Worm (Caenorhabditis elegans) whole organism, young adult: Measurements from ENCODE around the gene gipc-2.

Experiments used
- B0336.3 ChIP-seq: fragments of 200-800 bp; sonication (Bioruptor generic); IDR thresholded peaks from 2 replicates; pipeline ENCODE4 v1.3.6; 2022; ENCODE audit warnings: missing genetic modification characterization, missing compliant biosample characterization
- C17E4.6 ChIP-seq: fragments of 200-800 bp; sonication (Bioruptor generic); IDR thresholded peaks from 2 replicates; pipeline ENCODE4 v1.3.6; 2022; ENCODE audit warnings: missing genetic modification reagents, missing genetic modification characterization, missing compliant biosample characterization
- F33H1.4 ChIP-seq: fragments of 200-800 bp; sonication (Bioruptor generic); IDR thresholded peaks from 2 replicates; pipeline ENCODE4 v1.3.6; 2022; ENCODE audit warnings: missing genetic modification reagents, missing genetic modification characterization, missing compliant biosample characterization
- F39B2.1 ChIP-seq: fragments of 200-800 bp; sonication (Bioruptor generic); IDR thresholded peaks from 2 replicates; pipeline ENCODE4 v1.3.6; 2022; ENCODE audit warnings: missing genetic modification reagents, missing genetic modification characterization, missing compliant biosample characterization
- F49E8.2 ChIP-seq: sonication (generic microtip); optimal IDR thresholded peaks from 3 replicates; lab custom pipeline; 2017; ENCODE audit warnings: missing genetic modification characterization, mild to moderate bottlenecking, missing compliant biosample characterization, antibody characterized with exemption, moderate library complexity; ENCODE audit not compliant: insufficient read depth
- F52B5.7 ChIP-seq: sonication (generic microtip); optimal IDR thresholded peaks from 2 replicates; lab custom pipeline; 2016; ENCODE audit warnings: mild to moderate bottlenecking, missing genetic modification characterization, missing compliant biosample characterization
- F57C9.4 ChIP-seq: sonication (generic microtip); optimal IDR thresholded peaks from 2 replicates; lab custom pipeline; 2017; ENCODE audit warnings: mild to moderate bottlenecking, missing genetic modification characterization, missing compliant biosample characterization
- K11D2.4 ChIP-seq: fragments of 200-800 bp; sonication (Bioruptor generic); IDR thresholded peaks from 2 replicates; pipeline ENCODE4 v1.3.6; 2022; ENCODE audit warnings: missing genetic modification reagents, missing genetic modification characterization, missing compliant biosample characterization
- K12H6.12 ChIP-seq: fragments of 200-800 bp; sonication (Bioruptor generic); optimal IDR thresholded peaks from 2 replicates; lab custom pipeline; 2018; ENCODE audit warnings: mild to moderate bottlenecking, missing genetic modification characterization, missing compliant biosample characterization
- Y53G8AR.9 ChIP-seq: fragments of 200-800 bp; sonication (Bioruptor generic); conservative IDR thresholded peaks from 2 replicates; pipeline ENCODE4 v1.3.6; 2022; ENCODE audit warnings: missing genetic modification reagents, missing genetic modification characterization, missing compliant biosample characterization
- Y95B8A.8 ChIP-seq: fragments of 200-800 bp; sonication (Bioruptor generic); IDR thresholded peaks from 2 replicates; pipeline ENCODE4 v1.3.6; 2022; ENCODE audit warnings: missing genetic modification reagents, missing genetic modification characterization, missing compliant biosample characterization
- ZK185.1 ChIP-seq: sonication (generic microtip); optimal IDR thresholded peaks from 2 replicates; lab custom pipeline; 2016; ENCODE audit warnings: mild to moderate bottlenecking, missing genetic modification characterization, missing compliant biosample characterization; ENCODE audit not compliant: poor library complexity, severe bottlenecking
- akir-1 ChIP-seq: fragments of 200-800 bp; sonication (Bioruptor generic); optimal IDR thresholded peaks from 2 replicates; lab custom pipeline; 2018; ENCODE audit warnings: mild to moderate bottlenecking, missing genetic modification characterization, moderate library complexity, missing compliant biosample characterization
- aptf-3 ChIP-seq: fragments of 200-800 bp; sonication (Bioruptor generic); IDR thresholded peaks from 2 replicates; pipeline ENCODE4 v1.3.6; 2022; ENCODE audit warnings: missing genetic modification characterization, missing compliant biosample characterization
- attf-5 ChIP-seq: fragments of 200-800 bp; sonication (Bioruptor generic); optimal IDR thresholded peaks from 2 replicates; lab custom pipeline; 2018; ENCODE audit warnings: mild to moderate bottlenecking, missing genetic modification characterization, missing compliant biosample characterization
- attf-6 ChIP-seq: fragments of 200-800 bp; sonication (Bioruptor generic); IDR thresholded peaks from 2 replicates; pipeline ENCODE4 v1.3.6; 2022; ENCODE audit warnings: missing genetic modification reagents, missing genetic modification characterization, missing compliant biosample characterization
- bed-2 ChIP-seq: fragments of 200-800 bp; sonication (Bioruptor generic); IDR thresholded peaks from 2 replicates; pipeline ENCODE4 v1.3.6; 2022; ENCODE audit warnings: missing genetic modification reagents, missing genetic modification characterization, missing compliant biosample characterization
- ccch-3 ChIP-seq: fragments of 200-800 bp; sonication (Bioruptor generic); optimal IDR thresholded peaks from 2 replicates; lab custom pipeline; 2018; ENCODE audit warnings: mild to moderate bottlenecking, missing genetic modification characterization, missing compliant biosample characterization
- ceh-100 ChIP-seq: fragments of 200-800 bp; sonication (Bioruptor generic); IDR thresholded peaks from 2 replicates; pipeline ENCODE4 v1.3.6; 2022; ENCODE audit warnings: missing genetic modification reagents, missing genetic modification characterization, missing compliant biosample characterization
- ceh-91 ChIP-seq: fragments of 200-800 bp; sonication (Bioruptor generic); IDR thresholded peaks from 2 replicates; pipeline ENCODE4 v1.3.6; 2022; ENCODE audit warnings: missing genetic modification reagents, missing genetic modification characterization, missing compliant biosample characterization
- dpff-1 ChIP-seq: sonication (generic microtip); optimal IDR thresholded peaks from 2 replicates; lab custom pipeline; 2017; ENCODE audit warnings: mild to moderate bottlenecking, missing genetic modification characterization, missing compliant biosample characterization
- him-1 ChIP-seq: sonication (generic microtip); optimal IDR thresholded peaks from 2 replicates; lab custom pipeline; 2016; ENCODE audit warnings: missing genotype, missing genetic modification reagents, missing genetic modification characterization, missing compliant biosample characterization
- hlh-12 ChIP-seq: sonication (generic microtip); optimal IDR thresholded peaks from 2 replicates; lab custom pipeline; 2016; ENCODE audit warnings: missing genetic modification characterization, missing compliant biosample characterization
- hlh-26 ChIP-seq: fragments of 200-800 bp; sonication (Bioruptor generic); conservative IDR thresholded peaks from 2 replicates; pipeline ENCODE4 v1.3.6; 2022; ENCODE audit warnings: missing genetic modification reagents, missing genetic modification characterization, missing compliant biosample characterization
- hrde-1 ChIP-seq: sonication (generic microtip); optimal IDR thresholded peaks from 2 replicates; lab custom pipeline; 2016; ENCODE audit warnings: missing genetic modification characterization, mild to moderate bottlenecking, missing compliant biosample characterization, moderate library complexity, missing genotype, missing genetic modification reagents, borderline replicate concordance
- lin-35 ChIP-seq, 3 experiments: fragments of 150-350 bp in 2 of 3; sonication (generic microtip) in 1 of 3; optimal IDR thresholded peaks; 2 replicates each; lab custom pipeline; 2014 to 2018; ENCODE audit warnings: missing biosample characterization in 3 of 3, missing genetic modification characterization in 3 of 3, missing genetic modification reagents in 3 of 3
- lin-40 ChIP-seq: sonication (generic microtip); optimal IDR thresholded peaks from 2 replicates; lab custom pipeline; 2016; ENCODE audit warnings: missing genetic modification characterization, mild to moderate bottlenecking, missing compliant biosample characterization, missing genotype, missing genetic modification reagents
- lin-54 ChIP-seq: fragments of 200-800 bp; sonication (Bioruptor generic); optimal IDR thresholded peaks from 2 replicates; lab custom pipeline; 2018; ENCODE audit warnings: mild to moderate bottlenecking, missing genetic modification characterization, missing compliant biosample characterization
- lsy-27 ChIP-seq: sonication (generic microtip); optimal IDR thresholded peaks from 2 replicates; lab custom pipeline; 2017; ENCODE audit warnings: missing genetic modification characterization, mild to moderate bottlenecking, missing compliant biosample characterization, antibody characterized with exemption, missing genotype, borderline replicate concordance; ENCODE audit not compliant: insufficient read depth
- madf-10 ChIP-seq: sonication (generic microtip); optimal IDR thresholded peaks from 2 replicates; lab custom pipeline; 2016; ENCODE audit warnings: mild to moderate bottlenecking, missing genetic modification characterization, missing compliant biosample characterization
- madf-3 ChIP-seq: fragments of 200-800 bp; sonication (Bioruptor generic); IDR thresholded peaks from 2 replicates; pipeline ENCODE4 v1.3.6; 2022; ENCODE audit warnings: missing genetic modification reagents, missing genetic modification characterization, missing compliant biosample characterization
- madf-8 ChIP-seq: fragments of 200-800 bp; sonication (Bioruptor generic); conservative IDR thresholded peaks from 2 replicates; pipeline ENCODE4 v1.3.6; 2022; ENCODE audit warnings: missing genetic modification reagents, missing genetic modification characterization, missing compliant biosample characterization
- mes-4 ChIP-seq: sonication (generic microtip); optimal IDR thresholded peaks from 2 replicates; lab custom pipeline; 2016; ENCODE audit warnings: missing genotype, missing genetic modification characterization, missing compliant biosample characterization
- nhr-120 ChIP-seq: fragments of 200-800 bp; sonication (Bioruptor generic); IDR thresholded peaks from 2 replicates; pipeline ENCODE4 v1.3.6; 2022; ENCODE audit warnings: missing genetic modification characterization, missing compliant biosample characterization
- nhr-80 ChIP-seq: sonication (generic microtip); optimal IDR thresholded peaks from 2 replicates; lab custom pipeline; 2016; ENCODE audit warnings: missing genetic modification characterization, missing compliant biosample characterization
- rcor-1 ChIP-seq: fragments of 200-800 bp; sonication (Bioruptor generic); IDR thresholded peaks from 2 replicates; pipeline ENCODE4 v1.3.6; 2022; ENCODE audit warnings: missing genetic modification reagents, missing genetic modification characterization, missing compliant biosample characterization
- repo-1 ChIP-seq: sonication (generic microtip); optimal IDR thresholded peaks from 2 replicates; lab custom pipeline; 2017; ENCODE audit warnings: mild to moderate bottlenecking, missing genetic modification characterization, missing compliant biosample characterization
- snpc-1.1 ChIP-seq: sonication (generic microtip); optimal IDR thresholded peaks from 2 replicates; lab custom pipeline; 2017; ENCODE audit warnings: missing genetic modification characterization, mild to moderate bottlenecking, missing compliant biosample characterization, antibody characterized with exemption, moderate library complexity, missing genotype, missing genetic modification reagents; ENCODE audit not compliant: insufficient read depth
- snpc-1.3 ChIP-seq: sonication (generic microtip); optimal IDR thresholded peaks from 2 replicates; lab custom pipeline; 2017; ENCODE audit warnings: missing genetic modification characterization, mild to moderate bottlenecking, missing compliant biosample characterization, antibody characterized with exemption, moderate library complexity, missing genotype, missing genetic modification reagents; ENCODE audit not compliant: insufficient read depth
- snpc-4 ChIP-seq, 5 experiments: fragments of 150-350 bp in 1 of 5; sonication (generic microtip) in 4 of 5; optimal IDR thresholded peaks; 2 replicates each; lab custom pipeline; 2014 to 2018; ENCODE audit warnings: missing genetic modification characterization in 5 of 5, missing biosample characterization in 3 of 5, antibody characterized with exemption in 2 of 5, mild to moderate bottlenecking in 2 of 5, missing compliant biosample characterization in 2 of 5, missing genotype in 2 of 5, moderate library complexity in 2 of 5, missing genetic modification reagents in 1 of 5
- somi-1 ChIP-seq: fragments of 200-800 bp; sonication (Bioruptor generic); optimal IDR thresholded peaks from 2 replicates; lab custom pipeline; 2018; ENCODE audit warnings: mild to moderate bottlenecking, missing genetic modification characterization, missing compliant biosample characterization
- sptf-2 ChIP-seq: fragments of 200-800 bp; sonication (Bioruptor generic); optimal IDR thresholded peaks from 2 replicates; lab custom pipeline; 2018; ENCODE audit warnings: mild to moderate bottlenecking, missing genetic modification characterization, missing compliant biosample characterization
- tbx-9 ChIP-seq: sonication (generic microtip); optimal IDR thresholded peaks from 2 replicates; lab custom pipeline; 2016; ENCODE audit warnings: borderline replicate concordance, missing genetic modification characterization, inconsistent platforms, missing compliant biosample characterization
- zfh-2 ChIP-seq: fragments of 200-800 bp; sonication (Bioruptor generic); conservative IDR thresholded peaks from 2 replicates; pipeline ENCODE4 v1.3.6; 2022; ENCODE audit warnings: missing genetic modification reagents, missing genetic modification characterization, missing compliant biosample characterization
- zim-3 ChIP-seq: sonication (generic microtip); optimal IDR thresholded peaks from 2 replicates; lab custom pipeline; 2017; ENCODE audit warnings: mild to moderate bottlenecking, missing genetic modification characterization, moderate library complexity, missing compliant biosample characterization
- ztf-18 ChIP-seq: sonication (generic microtip); optimal IDR thresholded peaks from 2 replicates; lab custom pipeline; 2016; ENCODE audit warnings: missing genotype, mild to moderate bottlenecking, missing genetic modification characterization, missing compliant biosample characterization
- ztf-26 ChIP-seq: sonication (generic microtip); optimal IDR thresholded peaks from 2 replicates; lab custom pipeline; 2017; ENCODE audit warnings: missing genetic modification characterization, missing compliant biosample characterization

The gipc-2 gene

ce11 chrIV:9994895-9995394 lies 32.5 kb downstream of the gipc-2 start, which contains the start of gene uba-1 (continued):
- peak; percentile 35 for TF ChIP-seq F52B5.7 (tag; lab: Kevin White, UChicago)
- TF ChIP-seq hlh-26 (GFP tag; lab: Robert Waterston, UW): no peak
- TF ChIP-seq zfh-2 (GFP tag; lab: Robert Waterston, UW): no peak
- 0 out of 2 replicates have a peak, but pooled peaks have one; percentile 6 for TF ChIP-seq rcor-1 (GFP tag; lab: Robert Waterston, UW)
- peak; percentile 84 for TF ChIP-seq repo-1 (tag; lab: Kevin White, UChicago)
- TF ChIP-seq hlh-12 (tag; lab: Kevin White, UChicago): no peak
- peak; percentile 73; the same call in 1 of the 2 replicates for TF ChIP-seq ceh-91 (GFP tag; lab: Robert Waterston, UW)
- peak; percentile 87 for TF ChIP-seq ZK185.1 (tag; lab: Kevin White, UChicago)
- TF ChIP-seq lin-54 (GFP tag; lab: Kevin White, UChicago): peak; percentile 79
- TF ChIP-seq snpc-1.1: no peak
- TF ChIP-seq somi-1 (GFP tag; lab: Kevin White, UChicago): no peak
- TF ChIP-seq F57C9.4 (tag; lab: Kevin White, UChicago): no peak
- TF ChIP-seq madf-3 (GFP tag; lab: Robert Waterston, UW): no peak
- no peak for TF ChIP-seq nhr-120 (GFP tag; lab: Robert Waterston, UW)
- TF ChIP-seq him-1: no peak
- TF ChIP-seq aptf-3 (GFP tag; lab: Robert Waterston, UW): no peak
- peak; percentile 14 for TF ChIP-seq snpc-1.3 (tag; lab: Kevin White, UChicago)
- TF ChIP-seq zim-3 (tag; lab: Kevin White, UChicago): no peak
- TF ChIP-seq madf-8 (GFP tag; lab: Robert Waterston, UW): peak; percentile 90
- peak; percentile 13 to 77 (median 48) for TF ChIP-seq lin-35 (GFP tag; optimal IDR thresholded peaks at IDR 0.05; lab: Kevin White, UChicago)
- TF ChIP-seq hrde-1 (tag; lab: Kevin White, UChicago): peak; percentile 36
- TF ChIP-seq tbx-9 (tag; lab: Kevin White, UChicago): no peak
- TF ChIP-seq ceh-100: no peak
- TF ChIP-seq K11D2.4: 0 out of 2 replicates have a peak, but pooled peaks have one; percentile 18
- TF ChIP-seq nhr-80: peak; percentile 7
- TF ChIP-seq ccch-3 (GFP tag; lab: Kevin White, UChicago): no peak
- TF ChIP-seq attf-5: peak; percentile 45
- TF ChIP-seq K12H6.12 (tag; lab: Kevin White, UChicago): no peak
- no peak for TF ChIP-seq lsy-27 (tag; lab: Kevin White, UChicago)
- peak; percentile 53 for TF ChIP-seq F49E8.2 (tag; lab: Kevin White, UChicago)
- no peak for TF ChIP-seq dpff-1 (tag; lab: Kevin White, UChicago)
- no peak for TF ChIP-seq F39B2.1 (GFP tag; lab: Robert Waterston, UW)
- peak; percentile 89 for TF ChIP-seq Y53G8AR.9 (GFP tag; lab: Robert Waterston, UW)
- TF ChIP-seq ztf-26: no peak
- 0 out of 2 replicates have a peak, but pooled peaks have one; percentile 25 for TF ChIP-seq attf-6 (GFP tag; lab: Robert Waterston, UW)
- no peak for TF ChIP-seq snpc-4 (GFP tag; optimal IDR thresholded peaks at IDR 0.05; lab: Kevin White, UChicago)
- TF ChIP-seq snpc-4 (tag; optimal IDR thresholded peaks at IDR 0.05; lab: Kevin White, UChicago): peak; percentile 6 to 50 (median 40)
- no peak for TF ChIP-seq ztf-18 (tag; lab: Kevin White, UChicago)
- no peak for TF ChIP-seq Y95B8A.8
- peak; percentile 77 for TF ChIP-seq C17E4.6 (GFP tag; lab: Robert Waterston, UW)
- TF ChIP-seq akir-1 (GFP tag; lab: Kevin White, UChicago): no peak
- TF ChIP-seq madf-10: peak; percentile 53
- TF ChIP-seq mes-4: no peak
- TF ChIP-seq F33H1.4 (GFP tag; lab: Robert Waterston, UW): peak; percentile 67
- TF ChIP-seq B0336.3 (GFP tag; lab: Robert Waterston, UW): peak; percentile 94
- TF ChIP-seq bed-2: no peak
- TF ChIP-seq lin-40 (tag; lab: Kevin White, UChicago): peak; percentile 31
- no peak for TF ChIP-seq sptf-2
